Fruit fly (Drosophila melanogaster): Measurements from ENCODE around the gene CG12985.

Gene CG12985

dm6 chrX:17881138-17882121, 2.1 kb upstream of the CG12985 start (continued):
- peak; percentile 78 for TF ChIP-seq lz (GFP tag; optimal IDR thresholded peaks at IDR 0.05)
- TF ChIP-seq CG7368 (GFP tag; optimal IDR thresholded peaks at IDR 0.05) = peak; percentile 62
- TF ChIP-seq Hr38 (GFP tag; optimal IDR thresholded peaks at IDR 0.05) = no peak
- peak; percentile 25 for TF ChIP-seq CG11762 (GFP tag; optimal IDR thresholded peaks at IDR 0.05; ENCODE audit: insufficient read depth)
- peak; percentile 83 for TF ChIP-seq CG31627 (GFP tag; optimal IDR thresholded peaks at IDR 0.05)
- peak; percentile 67 for TF ChIP-seq acj6 (GFP tag; optimal IDR thresholded peaks at IDR 0.05)
- TF ChIP-seq CG34406 (GFP tag; optimal IDR thresholded peaks at IDR 0.05) = peak; percentile 37
- TF ChIP-seq Sox14 (GFP tag; optimal IDR thresholded peaks at IDR 0.05) = peak; percentile 69
- TF ChIP-seq dac (GFP tag; optimal IDR thresholded peaks at IDR 0.05) = peak; percentile 15
- TF ChIP-seq Smox (GFP tag; optimal IDR thresholded peaks at IDR 0.05) = peak; percentile 73
- peak; percentile 8 for TF ChIP-seq dsx (GFP tag; optimal IDR thresholded peaks at IDR 0.05; ENCODE audit: poor library complexity, severe bottlenecking)
- TF ChIP-seq Sox15 (GFP tag; optimal IDR thresholded peaks at IDR 0.05) = peak; percentile 44
- no peak for TF ChIP-seq spab (GFP tag; optimal IDR thresholded peaks at IDR 0.05)
- peak; percentile 50 for TF ChIP-seq CG11902 (GFP tag; optimal IDR thresholded peaks at IDR 0.05)
- TF ChIP-seq vri (GFP tag; optimal IDR thresholded peaks at IDR 0.05) = peak; percentile 48
- peak; percentile 63 for TF ChIP-seq CG8119 (GFP tag; IDR thresholded peaks at IDR 0.05)
- TF ChIP-seq Lpt (GFP tag; optimal IDR thresholded peaks at IDR 0.05) = peak; percentile 59
- TF ChIP-seq Ets96B (tag; optimal IDR thresholded peaks at IDR 0.05) = peak; percentile 16
- peak; percentile 73 for TF ChIP-seq CG15336 (GFP tag; IDR thresholded peaks at IDR 0.05)

DNA sequence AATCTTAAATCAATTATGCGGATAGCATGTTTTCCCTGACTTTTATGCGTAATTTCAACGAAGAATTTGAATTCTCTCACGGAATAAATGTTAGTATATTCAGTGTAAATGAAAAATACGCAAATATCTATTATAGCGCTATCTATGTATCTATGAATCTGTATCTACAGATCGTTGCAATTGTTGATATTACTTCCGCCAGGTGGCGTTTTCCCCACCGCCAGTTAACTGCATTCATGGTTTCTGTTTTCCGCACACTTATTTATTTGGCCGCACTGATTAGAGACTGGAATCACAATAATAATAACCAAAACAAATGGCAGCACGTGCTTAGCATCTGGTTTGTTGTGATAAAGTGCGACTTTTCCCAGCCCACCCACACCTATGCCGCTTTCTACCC, 749 bp upstream of the CG12985 start:
- no peak for TF ChIP-seq CG8632 (GFP tag; optimal IDR thresholded peaks at IDR 0.05)
- no peak for TF ChIP-seq topi (GFP tag; optimal IDR thresholded peaks at IDR 0.05)
- TF ChIP-seq spab (GFP tag; optimal IDR thresholded peaks at IDR 0.05) = no peak
- TF ChIP-seq Hr38 (GFP tag; optimal IDR thresholded peaks at IDR 0.05) = no peak
- TF ChIP-seq pdm3 (GFP tag; optimal IDR thresholded peaks at IDR 0.05) = no peak
- no peak for TF ChIP-seq Sox102F (GFP tag; optimal IDR thresholded peaks at IDR 0.05)
- TF ChIP-seq CG3919 (GFP tag; optimal IDR thresholded peaks at IDR 0.05) = no peak
- TF ChIP-seq CG11294 (GFP tag; IDR thresholded peaks at IDR 0.05) = no peak
- no peak for TF ChIP-seq CG15336 (GFP tag; IDR thresholded peaks at IDR 0.05)
- TF ChIP-seq CG8119 (GFP tag; IDR thresholded peaks at IDR 0.05) = no peak
- TF ChIP-seq Gug (GFP tag; IDR thresholded peaks at IDR 0.05) = no peak
- no peak for TF ChIP-seq OdsH (GFP tag; optimal IDR thresholded peaks at IDR 0.05)
- TF ChIP-seq lz (GFP tag; optimal IDR thresholded peaks at IDR 0.05) = no peak
- TF ChIP-seq CG7368 (GFP tag; optimal IDR thresholded peaks at IDR 0.05) = no peak
- no peak for TF ChIP-seq CG3032 (tag; optimal IDR thresholded peaks at IDR 0.05)
- no peak for TF ChIP-seq CG34406 (GFP tag; optimal IDR thresholded peaks at IDR 0.05)

- TF ChIP-seq Gug (GFP tag; IDR thresholded peaks at IDR 0.05) (no peak), CG3032 (tag; optimal IDR thresholded peaks at IDR 0.05) (no peak), CG10669 (GFP tag; optimal IDR thresholded peaks at IDR 0.05) (no peak), CG11762 (GFP tag; optimal IDR thresholded peaks at IDR 0.05; ENCODE audit: insufficient read depth) (no peak), CG34406 (GFP tag; optimal IDR thresholded peaks at IDR 0.05) (no peak), CG3919 (GFP tag; optimal IDR thresholded peaks at IDR 0.05) (no peak), Eip78C (GFP tag) (no peak), CG7368 (GFP tag; optimal IDR thresholded peaks at IDR 0.05) (no peak)
Measured at dm6 chrX:17884567-17884966, 1.0 kb downstream of the CG12985 start.

- TF ChIP-seq vri (GFP tag; optimal IDR thresholded peaks at IDR 0.05) (peak; percentile 21), svp (GFP tag) (peak; percentile 50), ss (GFP tag; optimal IDR thresholded peaks at IDR 0.05) (no peak)
Measured at dm6 chrX:17885295-17885694, 1.8 kb downstream of the CG12985 start.
